Fruit fly (Drosophila melanogaster) whole organism, adult: ENCODE results near the gene Ilp7.

Experiments
- CG1620 ChIP-seq: fragments of 200-800 bp; sonication (Bioruptor generic); optimal IDR thresholded peaks from 2 replicates; lab custom pipeline; 2016; ENCODE audit warnings: missing biosample characterization, missing genetic modification characterization
- CG5204 ChIP-seq: fragments of 200-800 bp; sonication (Bioruptor generic); optimal IDR thresholded peaks from 2 replicates; lab custom pipeline; 2016; ENCODE audit warnings: missing biosample characterization, missing genetic modification characterization
- CG7101 ChIP-seq: fragments of 200-800 bp; sonication (Bioruptor generic); optimal IDR thresholded peaks from 2 replicates; lab custom pipeline; 2018; ENCODE audit warnings: missing biosample characterization, mild to moderate bottlenecking, missing genetic modification characterization, moderate library complexity
- Hr96 ChIP-seq: fragments of 200-800 bp; sonication (Bioruptor generic); optimal IDR thresholded peaks from 2 replicates; lab custom pipeline; 2016; ENCODE audit warnings: missing biosample characterization, missing genetic modification characterization
- Mnt ChIP-seq: fragments of 200-800 bp; sonication (Bioruptor generic); optimal IDR thresholded peaks from 2 replicates; lab custom pipeline; 2016; ENCODE audit warnings: missing biosample characterization, mild to moderate bottlenecking, missing genetic modification characterization
- bab1 ChIP-seq: fragments of 200-800 bp; sonication (Bioruptor generic); optimal IDR thresholded peaks from 3 replicates; lab custom pipeline; 2019; ENCODE audit warnings: missing biosample characterization, mild to moderate bottlenecking, missing genetic modification characterization, moderate library complexity
- kay ChIP-seq: fragments of 200-800 bp; sonication (Bioruptor generic); peaks from one replicate; lab custom pipeline; 2016; ENCODE audit warnings: missing biosample characterization, missing genetic modification characterization, borderline replicate concordance
- pad ChIP-seq: fragments of 200-800 bp; sonication (Bioruptor generic); optimal IDR thresholded peaks from 3 replicates; lab custom pipeline; 2017; ENCODE audit warnings: missing biosample characterization, missing genetic modification characterization, mild to moderate bottlenecking, moderate library complexity, missing genetic modification reagents

dm6 chrX:3675538-3675937, 8.1 kb downstream of the Ilp7 start:
- no peak for TF ChIP-seq CG1620 (GFP tag; lab: Kevin White, UChicago)
- TF ChIP-seq Mnt (GFP tag; lab: Kevin White, UChicago) = peak; percentile 63
- TF ChIP-seq bab1 (GFP tag; lab: Kevin White, UChicago) = peak; percentile 40
- TF ChIP-seq kay = peak; percentile 99
- TF ChIP-seq CG7101 (tag; lab: Kevin White, UChicago) = peak; percentile 53
- TF ChIP-seq Hr96 (GFP tag; lab: Kevin White, UChicago) = peak; percentile 10
- TF ChIP-seq pad (GFP tag; lab: Kevin White, UChicago) = peak; percentile 45
- no peak for TF ChIP-seq CG5204 (GFP tag; lab: Kevin White, UChicago)
